Worm (Caenorhabditis elegans) whole organism, L1 larva: ENCODE data around the gene F10E7.6.

Source experiments
- egl-27 ChIP-seq, 2 experiments: fragments of 150-350 bp in 1 of 2; sonication (generic microtip); optimal IDR thresholded peaks; 3 replicates each; lab custom pipeline; 2017 to 2018; ENCODE audit warnings: missing biosample characterization in 2 of 2, missing genetic modification characterization in 2 of 2, missing genetic modification reagents in 2 of 2
- fkh-10 ChIP-seq: sonication (generic microtip); optimal IDR thresholded peaks from 2 replicates; lab custom pipeline; 2017; ENCODE audit warnings: missing biosample characterization, missing genetic modification reagents, missing genetic modification characterization
- pqm-1 ChIP-seq: sonication (generic microtip); optimal IDR thresholded peaks from 3 replicates; lab custom pipeline; 2017; ENCODE audit warnings: missing biosample characterization, missing genetic modification characterization
- tlp-1 ChIP-seq: fragments of 150-350 bp; optimal IDR thresholded peaks from 2 replicates; lab custom pipeline; 2014; ENCODE audit warnings: missing biosample characterization, missing genetic modification characterization

DNA sequence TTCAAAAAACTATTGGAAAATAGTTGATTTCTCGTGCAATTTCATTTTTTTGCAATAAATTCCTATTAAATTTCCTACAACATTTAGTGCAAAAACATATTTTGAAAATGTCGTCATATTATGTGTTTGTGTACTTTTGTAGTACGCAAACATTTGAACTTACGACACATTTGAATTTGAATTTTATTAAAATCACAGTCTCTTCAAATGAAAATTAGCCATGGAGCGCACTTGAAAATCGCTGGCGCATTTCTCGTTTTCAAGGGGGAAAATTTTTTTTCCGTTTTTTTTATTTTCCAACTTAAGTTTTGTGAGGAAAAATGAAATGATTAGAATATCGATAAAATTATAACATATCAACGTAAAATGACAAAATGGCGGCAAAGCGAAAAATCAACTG lies 34.7 kb downstream of the F10E7.6 start:
- TF ChIP-seq egl-27 (tag; optimal IDR thresholded peaks at IDR 0.05; lab: Kevin White, UChicago) (no peak), pqm-1 (tag; lab: Kevin White, UChicago) (no peak), fkh-10 (GFP tag; lab: Kevin White, UChicago) (no peak), tlp-1 (tag; lab: Kevin White, UChicago) (no peak)
